Worm (Caenorhabditis elegans) whole organism, L3 larva: ENCODE data around the gene fbxc-12.
A peak's percentile ranks its signal among the peaks of the same experiment; 100 is the strongest.

Experiments used
- R02D3.7 ChIP-seq: fragments of 150-350 bp; optimal IDR thresholded peaks from 2 replicates; lab custom pipeline; 2014; ENCODE audit warnings: missing biosample characterization, missing genetic modification characterization
- aly-2 ChIP-seq: fragments of 150-350 bp; optimal IDR thresholded peaks from 2 replicates; lab custom pipeline; 2014; ENCODE audit warnings: missing biosample characterization, missing genetic modification characterization
- ama-1 ChIP-seq: fragments of 150-350 bp; optimal IDR thresholded peaks from 2 replicates; lab custom pipeline; 2018
- ceh-28 ChIP-seq: fragments of 150-350 bp; optimal IDR thresholded peaks from 2 replicates; lab custom pipeline; 2014; ENCODE audit warnings: missing biosample characterization, missing genetic modification reagents, missing genetic modification characterization
- ceh-9 ChIP-seq: sonication (generic microtip); optimal IDR thresholded peaks from 2 replicates; lab custom pipeline; 2018; ENCODE audit warnings: missing biosample characterization, missing genetic modification characterization
- egl-27 ChIP-seq: sonication (generic microtip); optimal IDR thresholded peaks from 4 replicates; lab custom pipeline; 2017; ENCODE audit warnings: missing biosample characterization, missing genetic modification reagents, missing genetic modification characterization
- egl-5 ChIP-seq: fragments of 150-350 bp; optimal IDR thresholded peaks from 2 replicates; lab custom pipeline; 2017; ENCODE audit warnings: missing biosample characterization, missing genetic modification reagents, missing genetic modification characterization, inconsistent platforms
- elt-1 ChIP-seq: fragments of 150-350 bp; optimal IDR thresholded peaks from 2 replicates; lab custom pipeline; 2014; ENCODE audit warnings: missing biosample characterization, missing genetic modification characterization
- elt-2 ChIP-seq: sonication (generic microtip); optimal IDR thresholded peaks from 2 replicates; lab custom pipeline; 2016; ENCODE audit warnings: missing genetic modification reagents, mild to moderate bottlenecking, missing genetic modification characterization, missing compliant biosample characterization
- elt-3 ChIP-seq, 3 experiments: fragments of 150-350 bp in 1 of 3; sonication (generic microtip) in 2 of 3; optimal IDR thresholded peaks; 2 replicates in 2 of 3; 4 replicates in 1 of 3; lab custom pipeline; 2014 to 2017; ENCODE audit warnings: missing biosample characterization in 3 of 3, missing genetic modification characterization in 3 of 3
- eor-1 ChIP-seq, 2 experiments: fragments of 150-350 bp; optimal IDR thresholded peaks; 2 replicates each; lab custom pipeline; 2014 to 2018; ENCODE audit warnings: missing biosample characterization in 2 of 2, missing genetic modification characterization in 2 of 2
- fkh-10 ChIP-seq: sonication (generic microtip); optimal IDR thresholded peaks from 2 replicates; lab custom pipeline; 2017; ENCODE audit warnings: missing biosample characterization, missing genetic modification reagents, missing genetic modification characterization
- fkh-2 ChIP-seq: fragments of 150-350 bp; optimal IDR thresholded peaks from 2 replicates; lab custom pipeline; 2014; ENCODE audit warnings: missing biosample characterization, missing genetic modification reagents, missing genetic modification characterization
- fos-1 ChIP-seq: fragments of 150-350 bp; optimal IDR thresholded peaks from 2 replicates; lab custom pipeline; 2014; ENCODE audit warnings: missing biosample characterization, missing genetic modification characterization
- hmg-11 ChIP-seq: sonication (generic microtip); optimal IDR thresholded peaks from 2 replicates; lab custom pipeline; 2016; ENCODE audit warnings: missing genetic modification characterization, missing compliant biosample characterization
- jun-1 ChIP-seq: fragments of 150-350 bp; optimal IDR thresholded peaks from 2 replicates; lab custom pipeline; 2014; ENCODE audit warnings: missing biosample characterization, missing genetic modification reagents, missing genetic modification characterization
- lin-15B ChIP-seq: fragments of 150-350 bp; optimal IDR thresholded peaks from 2 replicates; lab custom pipeline; 2014; ENCODE audit warnings: missing biosample characterization, missing genetic modification characterization
- lin-39 ChIP-seq: fragments of 150-350 bp; optimal IDR thresholded peaks from 2 replicates; lab custom pipeline; 2018; ENCODE audit warnings: missing biosample characterization, missing genetic modification reagents, missing genetic modification characterization
- lsy-12 ChIP-seq: sonication (generic microtip); optimal IDR thresholded peaks from 2 replicates; lab custom pipeline; 2016; ENCODE audit warnings: mild to moderate bottlenecking, missing genetic modification characterization, missing compliant biosample characterization
- mml-1 ChIP-seq: fragments of 150-350 bp; sonication (generic microtip); optimal IDR thresholded peaks from 3 replicates; lab custom pipeline; 2014; ENCODE audit warnings: missing biosample characterization, missing genetic modification characterization
- nfya-1 ChIP-seq: sonication (generic microtip); optimal IDR thresholded peaks from 2 replicates; lab custom pipeline; 2017; ENCODE audit warnings: missing genetic modification characterization, mild to moderate bottlenecking, missing compliant biosample characterization, antibody characterized with exemption, moderate library complexity; ENCODE audit not compliant: insufficient read depth
- nhr-11 ChIP-seq: fragments of 150-350 bp; optimal IDR thresholded peaks from 2 replicates; lab custom pipeline; 2014; ENCODE audit warnings: missing biosample characterization, missing genetic modification characterization
- nhr-12 ChIP-seq: fragments of 150-350 bp; optimal IDR thresholded peaks from 2 replicates; lab custom pipeline; 2014; ENCODE audit warnings: missing biosample characterization, missing genetic modification characterization
- nhr-23 ChIP-seq: fragments of 150-350 bp; optimal IDR thresholded peaks from 2 replicates; lab custom pipeline; 2014; ENCODE audit warnings: missing biosample characterization, missing genetic modification reagents, missing genetic modification characterization
- nhr-237 ChIP-seq: fragments of 150-350 bp; optimal IDR thresholded peaks from 2 replicates; lab custom pipeline; 2014; ENCODE audit warnings: missing biosample characterization, missing genetic modification characterization
- nhr-25 ChIP-seq: sonication (generic microtip); optimal IDR thresholded peaks from 2 replicates; lab custom pipeline; 2017; ENCODE audit warnings: missing biosample characterization, missing genetic modification characterization
- nhr-28 ChIP-seq: fragments of 150-350 bp; optimal IDR thresholded peaks from 2 replicates; lab custom pipeline; 2014; ENCODE audit warnings: missing biosample characterization, missing genetic modification characterization
- nhr-67 ChIP-seq: fragments of 150-350 bp; optimal IDR thresholded peaks from 2 replicates; lab custom pipeline; 2014; ENCODE audit warnings: missing biosample characterization, missing genetic modification characterization
- nhr-77 ChIP-seq: fragments of 150-350 bp; optimal IDR thresholded peaks from 2 replicates; lab custom pipeline; 2014; ENCODE audit warnings: missing biosample characterization, missing genetic modification characterization
- pha-4 ChIP-seq: fragments of 150-350 bp; optimal IDR thresholded peaks from 2 replicates; lab custom pipeline; 2014; ENCODE audit warnings: missing biosample characterization, missing genetic modification reagents, missing genetic modification characterization
- pqm-1 ChIP-seq: fragments of 150-350 bp; optimal IDR thresholded peaks from 2 replicates; lab custom pipeline; 2017; ENCODE audit warnings: missing biosample characterization, missing genetic modification characterization, inconsistent platforms
- skn-1 ChIP-seq: fragments of 150-350 bp; optimal IDR thresholded peaks from 2 replicates; lab custom pipeline; 2014; ENCODE audit warnings: missing biosample characterization, missing genetic modification characterization
- snpc-4 ChIP-seq: fragments of 150-350 bp; optimal IDR thresholded peaks from 2 replicates; lab custom pipeline; 2014; ENCODE audit warnings: missing biosample characterization, missing genetic modification characterization
- tbx-2 ChIP-seq: sonication (generic microtip); optimal IDR thresholded peaks from 2 replicates; lab custom pipeline; 2016; ENCODE audit warnings: mild to moderate bottlenecking, missing genetic modification characterization, missing compliant biosample characterization
- unc-62 ChIP-seq: fragments of 150-350 bp; sonication (generic microtip); optimal IDR thresholded peaks from 4 replicates; lab custom pipeline; 2014; ENCODE audit warnings: missing biosample characterization, missing genetic modification reagents, missing genetic modification characterization
- zag-1 ChIP-seq: fragments of 150-350 bp; optimal IDR thresholded peaks from 2 replicates; lab custom pipeline; 2014; ENCODE audit warnings: missing biosample characterization, missing genetic modification characterization
- ztf-11 ChIP-seq: fragments of 150-350 bp; optimal IDR thresholded peaks from 2 replicates; lab custom pipeline; 2014; ENCODE audit warnings: missing biosample characterization, missing genetic modification characterization

fbxc-12 gene

DNA sequence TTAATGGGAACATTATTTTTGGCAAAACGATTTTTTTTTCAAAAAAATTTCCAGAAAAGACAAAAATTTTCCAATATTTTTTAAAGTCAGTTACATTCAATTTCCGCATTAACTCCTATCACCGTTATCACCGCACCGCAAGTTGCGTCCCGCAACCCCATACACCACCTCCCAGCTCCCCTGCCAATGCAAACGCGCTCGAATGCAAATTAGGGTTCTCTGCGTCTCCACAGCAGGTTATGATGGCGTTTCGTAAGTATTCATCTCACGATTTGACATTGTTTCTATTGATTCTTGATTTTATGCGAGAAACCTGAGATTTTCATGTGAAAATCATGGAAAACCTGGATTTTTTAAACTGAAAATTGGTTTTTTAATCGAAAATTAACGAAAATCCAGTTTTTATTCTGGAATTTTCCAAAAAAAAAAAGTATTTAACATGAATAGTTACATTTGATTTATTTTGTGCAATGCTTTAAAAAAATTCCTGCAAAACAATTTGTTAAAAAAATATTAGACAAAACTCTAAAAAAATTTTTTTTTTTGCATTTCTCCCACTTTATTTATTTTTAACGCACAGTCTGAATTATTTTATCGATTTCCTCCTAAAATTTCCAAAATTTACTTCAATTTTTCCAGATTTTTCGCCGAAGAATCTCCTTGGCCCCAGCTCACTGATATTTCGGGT, 20.2 kb upstream of the fbxc-12 start, which contains the start of gene mak-2:
TSS of gene mak-2 (plus strand) at position 638 of the 688 bp plus-strand sequence.
- TF ChIP-seq elt-2 (tag; lab: Kevin White, UChicago): peak; percentile 75
- no peak for TF ChIP-seq nhr-11 (tag; lab: Kevin White, UChicago)
- peak; percentile 83 for TF ChIP-seq snpc-4 (tag; lab: Kevin White, UChicago)
- TF ChIP-seq zag-1 (tag; lab: Kevin White, UChicago): no peak
- no peak for TF ChIP-seq unc-62 (GFP tag; lab: Kevin White, UChicago)
- peak; percentile 67 for TF ChIP-seq hmg-11
- peak; percentile 66 for TF ChIP-seq egl-5 (tag; lab: Kevin White, UChicago)
- peak; percentile 13 for TF ChIP-seq tbx-2 (tag; lab: Kevin White, UChicago)
- peak; percentile 91 for TF ChIP-seq lin-15B (tag; lab: Kevin White, UChicago)
- peak; percentile 62 for TF ChIP-seq ceh-28 (tag; lab: Kevin White, UChicago)
- no peak for TF ChIP-seq nhr-237 (tag; lab: Kevin White, UChicago)
- peak; percentile 36 for TF ChIP-seq R02D3.7 (tag; lab: Kevin White, UChicago)
- TF ChIP-seq jun-1: peak; percentile 54
- TF ChIP-seq nhr-25 (tag; lab: Kevin White, UChicago): peak; percentile 63
- peak; percentile 66 for TF ChIP-seq nfya-1 (tag; lab: Kevin White, UChicago)
- TF ChIP-seq egl-27 (tag; lab: Kevin White, UChicago): no peak
- peak; percentile 59 for TF ChIP-seq ama-1
- TF ChIP-seq pha-4: peak; percentile 87
- TF ChIP-seq ceh-9 (tag; lab: Kevin White, UChicago): no peak
- peak; percentile 58 for TF ChIP-seq pqm-1 (tag; lab: Kevin White, UChicago)
- no peak for TF ChIP-seq ztf-11 (tag; lab: Kevin White, UChicago)
- peak; percentile 96 for TF ChIP-seq lin-39 (tag; lab: Kevin White, UChicago)
- peak; percentile 55 for TF ChIP-seq skn-1
- peak; percentile 80 for TF ChIP-seq nhr-23 (tag; lab: Kevin White, UChicago)
- TF ChIP-seq nhr-67 (tag; lab: Kevin White, UChicago): no peak
- TF ChIP-seq, all 47 proteins: peak for 17

ce11 chrIV:914856-915255, 9.8 kb downstream of the fbxc-12 start:
- no peak for TF ChIP-seq pqm-1 (tag; lab: Kevin White, UChicago)
- no peak for TF ChIP-seq hmg-11
- no peak for TF ChIP-seq aly-2

ce11 chrIV:917640-918039, 12.6 kb downstream of the fbxc-12 start:
- TF ChIP-seq aly-2: no peak
- TF ChIP-seq fkh-2 (tag; lab: Kevin White, UChicago): no peak
- TF ChIP-seq lsy-12 (tag; lab: Kevin White, UChicago): no peak
- TF ChIP-seq lin-15B (tag; lab: Kevin White, UChicago): no peak
- TF ChIP-seq fkh-10 (GFP tag; lab: Kevin White, UChicago): no peak
- TF ChIP-seq mml-1: no peak
- TF ChIP-seq nhr-67 (tag; lab: Kevin White, UChicago): no peak
- no peak for TF ChIP-seq nfya-1 (tag; lab: Kevin White, UChicago)

DNA sequence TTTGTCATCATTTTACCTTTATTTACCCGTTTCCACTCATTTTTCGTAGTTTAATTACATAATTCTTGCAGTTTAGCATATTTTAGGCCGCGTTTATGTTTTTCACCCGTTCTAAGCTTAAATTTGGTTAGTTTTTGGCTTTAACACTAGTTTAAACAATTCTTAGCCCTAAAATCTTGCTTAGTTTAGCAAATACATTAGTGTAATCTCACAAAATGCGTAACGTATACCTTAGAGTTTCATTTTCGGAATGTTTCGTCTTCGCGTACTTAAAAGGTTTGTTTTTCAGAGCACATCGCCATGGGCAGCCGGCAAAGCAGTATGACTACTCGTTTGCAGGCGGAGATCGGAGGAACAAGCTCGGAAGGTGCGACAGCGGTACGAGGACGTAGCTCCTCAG, 14.6 kb downstream of the fbxc-12 start, which contains the start of gene F58H7.5:
TSS of gene F58H7.5 (plus strand) at position 301 of the 400 bp plus-strand sequence.
- TF ChIP-seq egl-5 (tag; lab: Kevin White, UChicago) (no peak), eor-1 (tag; optimal IDR thresholded peaks at IDR 0.05; lab: Kevin White, UChicago) (no peak), pqm-1 (tag; lab: Kevin White, UChicago) (no peak), tbx-2 (tag; lab: Kevin White, UChicago) (no peak), skn-1 (no peak), nhr-12 (tag; lab: Kevin White, UChicago) (no peak), elt-3 (tag; optimal IDR thresholded peaks at IDR 0.05; lab: Kevin White, UChicago) (no peak), nhr-77 (no peak), lin-15B (tag; lab: Kevin White, UChicago) (no peak), nhr-28 (tag; lab: Kevin White, UChicago) (no peak), fkh-10 (GFP tag; lab: Kevin White, UChicago) (no peak), fos-1 (tag; lab: Kevin White, UChicago) (no peak), mml-1 (no peak), elt-1 (tag; lab: Kevin White, UChicago) (no peak)
